Worm (Caenorhabditis elegans) whole organism, L1 larva: ENCODE measurements around the gene pkhm-2.

Experiments
- C04F5.9 ChIP-seq: sonication (generic microtip); optimal IDR thresholded peaks from 2 replicates; lab custom pipeline; 2016; ENCODE audit warnings: missing genetic modification characterization, missing compliant biosample characterization
- C16A3.4 ChIP-seq: fragments of 150-350 bp; optimal IDR thresholded peaks from 2 replicates; lab custom pipeline; 2014; ENCODE audit warnings: missing biosample characterization, missing genetic modification characterization
- C34B4.2 ChIP-seq: sonication (generic microtip); optimal IDR thresholded peaks from 2 replicates; lab custom pipeline; 2017; ENCODE audit warnings: mild to moderate bottlenecking, missing genetic modification characterization, missing compliant biosample characterization
- Y116A8C.19 ChIP-seq: sonication (generic microtip); optimal IDR thresholded peaks from 2 replicates; lab custom pipeline; 2016; ENCODE audit warnings: missing compliant biosample characterization, missing genetic modification characterization, borderline replicate concordance
- aly-2 ChIP-seq: fragments of 150-350 bp; optimal IDR thresholded peaks from 2 replicates; lab custom pipeline; 2014; ENCODE audit warnings: missing biosample characterization, missing genetic modification characterization
- ama-1 ChIP-seq: fragments of 150-350 bp; optimal IDR thresholded peaks from 2 replicates; lab custom pipeline; 2014
- blmp-1 ChIP-seq: fragments of 150-350 bp; optimal IDR thresholded peaks from 2 replicates; lab custom pipeline; 2014; ENCODE audit warnings: missing biosample characterization, missing genetic modification characterization
- ceh-8 ChIP-seq: fragments of 200-800 bp; sonication (Bioruptor generic); optimal IDR thresholded peaks from 2 replicates; lab custom pipeline; 2018; ENCODE audit warnings: mild to moderate bottlenecking, missing genetic modification characterization, moderate library complexity, missing compliant biosample characterization
- ceh-88 ChIP-seq: fragments of 200-800 bp; sonication (Bioruptor generic); IDR thresholded peaks from 2 replicates; pipeline ENCODE4 v1.3.6; 2022; ENCODE audit warnings: missing genetic modification characterization, missing compliant biosample characterization
- ceh-90 ChIP-seq: sonication (generic microtip); optimal IDR thresholded peaks from 2 replicates; lab custom pipeline; 2016; ENCODE audit warnings: missing genetic modification characterization, missing compliant biosample characterization
- ces-1 ChIP-seq: fragments of 150-350 bp; optimal IDR thresholded peaks from 2 replicates; lab custom pipeline; 2014; ENCODE audit warnings: missing biosample characterization, missing genetic modification reagents, missing genetic modification characterization
- dpl-1 ChIP-seq, 3 experiments: fragments of 150-350 bp in 2 of 3; sonication (generic microtip) in 1 of 3; optimal IDR thresholded peaks; 2 replicates each; lab custom pipeline; 2014 to 2017; ENCODE audit warnings: missing biosample characterization in 3 of 3, missing genetic modification characterization in 3 of 3, missing genetic modification reagents in 3 of 3
- dsc-1 ChIP-seq: sonication (generic microtip); optimal IDR thresholded peaks from 2 replicates; lab custom pipeline; 2016; ENCODE audit warnings: mild to moderate bottlenecking, missing genetic modification characterization, missing compliant biosample characterization
- efl-1 ChIP-seq, 4 experiments: fragments of 150-350 bp; optimal IDR thresholded peaks in 3 of 4; peaks in 1 of 4; 1 replicate in 1 of 4; 2 replicates in 3 of 4; lab custom pipeline; 2014; ENCODE audit warnings: missing biosample characterization in 2 of 4, missing genetic modification characterization in 2 of 4, missing genetic modification reagents in 2 of 4
- efl-3 ChIP-seq: fragments of 200-800 bp; sonication (Bioruptor generic); optimal IDR thresholded peaks from 2 replicates; lab custom pipeline; 2018; ENCODE audit warnings: mild to moderate bottlenecking, missing genetic modification characterization, missing compliant biosample characterization
- egl-13 ChIP-seq: sonication (generic microtip); optimal IDR thresholded peaks from 2 replicates; lab custom pipeline; 2016; ENCODE audit warnings: missing genotype, missing genetic modification reagents, missing genetic modification characterization, missing compliant biosample characterization
- ets-5 ChIP-seq: fragments of 200-800 bp; sonication (Bioruptor generic); IDR thresholded peaks from 2 replicates; pipeline ENCODE4 v1.3.6; 2022; ENCODE audit warnings: missing genetic modification characterization, missing compliant biosample characterization
- fkh-4 ChIP-seq: sonication (generic microtip); optimal IDR thresholded peaks from 2 replicates; lab custom pipeline; 2016; ENCODE audit warnings: missing compliant biosample characterization, missing genetic modification characterization, borderline replicate concordance
- fkh-8 ChIP-seq: sonication (generic microtip); optimal IDR thresholded peaks from 2 replicates; lab custom pipeline; 2016; ENCODE audit warnings: mild to moderate bottlenecking, missing genetic modification characterization, missing compliant biosample characterization
- fos-1 ChIP-seq: fragments of 150-350 bp; optimal IDR thresholded peaks from 2 replicates; lab custom pipeline; 2014; ENCODE audit warnings: missing biosample characterization, missing genetic modification characterization
- irx-1 ChIP-seq: sonication (generic microtip); optimal IDR thresholded peaks from 2 replicates; lab custom pipeline; 2016; ENCODE audit warnings: missing genetic modification characterization, missing compliant biosample characterization
- jun-1 ChIP-seq: fragments of 150-350 bp; optimal IDR thresholded peaks from 2 replicates; lab custom pipeline; 2014; ENCODE audit warnings: missing biosample characterization, missing genetic modification reagents, missing genetic modification characterization
- lin-13 ChIP-seq: fragments of 150-350 bp; optimal IDR thresholded peaks from 2 replicates; lab custom pipeline; 2014; ENCODE audit warnings: missing biosample characterization, missing genetic modification reagents, missing genetic modification characterization
- lin-14 ChIP-seq: fragments of 200-800 bp; sonication (Bioruptor generic); optimal IDR thresholded peaks from 2 replicates; lab custom pipeline; 2018; ENCODE audit warnings: mild to moderate bottlenecking, missing genetic modification characterization, moderate library complexity, missing compliant biosample characterization
- lin-15B ChIP-seq: fragments of 150-350 bp; sonication (generic microtip); optimal IDR thresholded peaks from 3 replicates; lab custom pipeline; 2014; ENCODE audit warnings: missing biosample characterization, missing genetic modification characterization
- lir-3 ChIP-seq: sonication (generic microtip); optimal IDR thresholded peaks from 2 replicates; lab custom pipeline; 2016; ENCODE audit warnings: mild to moderate bottlenecking, missing genetic modification characterization, moderate library complexity, missing compliant biosample characterization; ENCODE audit not compliant: poor library complexity
- lsy-2 ChIP-seq, 2 experiments: fragments of 150-350 bp; optimal IDR thresholded peaks; 2 replicates each; lab custom pipeline; 2014; ENCODE audit warnings: missing biosample characterization in 2 of 2, missing genetic modification characterization in 2 of 2
- mab-9 ChIP-seq: fragments of 200-800 bp; sonication (Bioruptor generic); IDR thresholded peaks from 2 replicates; pipeline ENCODE4 v1.3.6; 2022; ENCODE audit warnings: missing genetic modification reagents, missing genetic modification characterization, missing compliant biosample characterization
- mdl-1 ChIP-seq, 2 experiments: fragments of 150-350 bp; optimal IDR thresholded peaks; 2 replicates each; lab custom pipeline; 2014 to 2017; ENCODE audit warnings: missing biosample characterization in 2 of 2, missing genetic modification characterization in 2 of 2, inconsistent platforms in 1 of 2
- mef-2 ChIP-seq: fragments of 150-350 bp; optimal IDR thresholded peaks from 2 replicates; lab custom pipeline; 2014; ENCODE audit warnings: missing biosample characterization, missing genetic modification characterization
- mep-1 ChIP-seq: fragments of 150-350 bp; optimal IDR thresholded peaks from 2 replicates; lab custom pipeline; 2014; ENCODE audit warnings: missing biosample characterization, missing genetic modification characterization
- nhr-19 ChIP-seq: fragments of 200-800 bp; sonication (Bioruptor generic); conservative IDR thresholded peaks from 2 replicates; pipeline ENCODE4 v1.3.6; 2022; ENCODE audit warnings: missing genetic modification characterization, missing compliant biosample characterization
- nhr-28 ChIP-seq: fragments of 150-350 bp; optimal IDR thresholded peaks from 2 replicates; lab custom pipeline; 2014; ENCODE audit warnings: missing biosample characterization, missing genetic modification characterization
- nhr-47 ChIP-seq: sonication (generic microtip); optimal IDR thresholded peaks from 2 replicates; lab custom pipeline; 2016; ENCODE audit warnings: mild to moderate bottlenecking, missing genetic modification characterization, moderate library complexity, missing compliant biosample characterization
- nhr-71 ChIP-seq: sonication (generic microtip); optimal IDR thresholded peaks from 2 replicates; lab custom pipeline; 2016; ENCODE audit warnings: mild to moderate bottlenecking, missing genetic modification characterization, moderate library complexity, missing compliant biosample characterization
- nhr-76 ChIP-seq: sonication (generic microtip); optimal IDR thresholded peaks from 2 replicates; lab custom pipeline; 2017; ENCODE audit warnings: missing biosample characterization, missing genetic modification characterization
- nhr-77 ChIP-seq: fragments of 150-350 bp; optimal IDR thresholded peaks from 2 replicates; lab custom pipeline; 2014; ENCODE audit warnings: missing biosample characterization, missing genetic modification characterization
- nhr-84 ChIP-seq: sonication (generic microtip); optimal IDR thresholded peaks from 2 replicates; lab custom pipeline; 2017; ENCODE audit warnings: missing biosample characterization, missing genetic modification characterization
- nhr-90 ChIP-seq: sonication (generic microtip); optimal IDR thresholded peaks from 2 replicates; lab custom pipeline; 2016; ENCODE audit warnings: mild to moderate bottlenecking, missing genetic modification characterization, missing compliant biosample characterization; ENCODE audit not compliant: poor library complexity
- rnt-1 ChIP-seq: sonication (generic microtip); optimal IDR thresholded peaks from 2 replicates; lab custom pipeline; 2016; ENCODE audit warnings: mild to moderate bottlenecking, missing genetic modification characterization, moderate library complexity, missing compliant biosample characterization
- snpc-4 ChIP-seq: fragments of 150-350 bp; optimal IDR thresholded peaks from 2 replicates; lab custom pipeline; 2014; ENCODE audit warnings: missing biosample characterization, missing genetic modification characterization
- snu-23 ChIP-seq: sonication (generic microtip); optimal IDR thresholded peaks from 2 replicates; lab custom pipeline; 2016; ENCODE audit warnings: missing genetic modification characterization, missing compliant biosample characterization
- sox-4 ChIP-seq: sonication (generic microtip); optimal IDR thresholded peaks from 2 replicates; lab custom pipeline; 2016; ENCODE audit warnings: missing genetic modification characterization, missing compliant biosample characterization
- sptf-1 ChIP-seq: fragments of 150-350 bp; optimal IDR thresholded peaks from 2 replicates; lab custom pipeline; 2014; ENCODE audit warnings: missing biosample characterization, missing genetic modification characterization
- sup-37 ChIP-seq: fragments of 200-800 bp; sonication (Bioruptor generic); optimal IDR thresholded peaks from 2 replicates; lab custom pipeline; 2018; ENCODE audit warnings: mild to moderate bottlenecking, missing genetic modification characterization, missing compliant biosample characterization
- swsn-7 ChIP-seq: sonication (generic microtip); optimal IDR thresholded peaks from 2 replicates; lab custom pipeline; 2016; ENCODE audit warnings: missing genetic modification characterization, missing compliant biosample characterization
- tlp-1 ChIP-seq: fragments of 150-350 bp; optimal IDR thresholded peaks from 2 replicates; lab custom pipeline; 2014; ENCODE audit warnings: missing biosample characterization, missing genetic modification characterization
- unc-30 ChIP-seq: sonication (generic microtip); optimal IDR thresholded peaks from 2 replicates; lab custom pipeline; 2017; ENCODE audit warnings: missing biosample characterization, missing genetic modification characterization
- vab-15 ChIP-seq: sonication (generic microtip); optimal IDR thresholded peaks from 2 replicates; lab custom pipeline; 2017; ENCODE audit warnings: missing genotype, mild to moderate bottlenecking, missing genetic modification characterization, missing compliant biosample characterization
- zip-4 ChIP-seq: fragments of 200-800 bp; sonication (Bioruptor generic); optimal IDR thresholded peaks from 2 replicates; lab custom pipeline; 2018; ENCODE audit warnings: mild to moderate bottlenecking, missing genetic modification characterization, moderate library complexity, missing compliant biosample characterization
- ztf-11 ChIP-seq, 2 experiments: sonication (generic microtip); optimal IDR thresholded peaks; 2 replicates each; lab custom pipeline; 2016 to 2017; ENCODE audit warnings: missing genetic modification characterization in 2 of 2, missing biosample characterization in 1 of 2, missing compliant biosample characterization in 1 of 2
- ztf-4 ChIP-seq: fragments of 150-350 bp; optimal IDR thresholded peaks from 2 replicates; lab custom pipeline; 2014; ENCODE audit warnings: missing biosample characterization, missing genetic modification characterization

Gene pkhm-2

DNA sequence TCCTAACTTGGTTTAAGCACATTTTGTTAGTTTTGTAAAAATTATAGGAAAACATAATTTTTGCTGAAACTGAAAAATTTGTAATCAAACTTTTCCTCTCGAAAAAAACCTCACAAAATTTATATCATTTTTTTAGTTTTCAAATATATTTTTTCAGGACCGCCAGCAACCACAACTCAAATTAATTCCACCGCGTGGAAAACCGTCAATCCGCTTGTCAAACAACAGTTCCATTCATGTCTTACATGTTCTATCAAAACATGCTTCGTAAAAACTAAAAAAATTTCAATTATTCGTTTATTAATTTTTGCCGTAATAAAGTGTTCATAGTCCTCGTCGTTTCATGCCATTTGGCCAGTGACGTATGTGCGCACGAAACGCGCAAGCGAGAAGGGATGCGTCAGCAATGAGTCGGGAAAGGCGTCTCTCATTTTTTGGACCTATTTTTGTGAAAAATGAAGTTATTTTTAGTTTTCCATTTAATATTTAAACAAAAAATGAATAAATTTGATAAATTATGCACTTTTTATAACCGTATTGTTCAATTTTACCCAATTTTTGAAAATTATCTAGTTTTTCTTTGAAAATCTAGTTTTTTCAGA is 7.9 kb downstream of the pkhm-2 start, which contains the start of gene ucr-2.2 (continued):
- TF ChIP-seq efl-1 (optimal IDR thresholded peaks at IDR 0.05; lab: Kevin White, UChicago) (peak; percentile 67 to 71), efl-1 (GFP tag; optimal IDR thresholded peaks at IDR 0.05 in 1 of 2; lab: Kevin White, UChicago) (peak; percentile 64 to 97), efl-3 (GFP tag; lab: Kevin White, UChicago) (no peak), nhr-28 (tag; lab: Kevin White, UChicago) (no peak), tlp-1 (tag; lab: Kevin White, UChicago) (no peak), dsc-1 (tag; lab: Kevin White, UChicago) (peak; percentile 88), ets-5 (GFP tag; lab: Robert Waterston, UW) (no peak), vab-15 (tag; lab: Kevin White, UChicago) (no peak), unc-30 (no peak), nhr-71 (tag; lab: Kevin White, UChicago) (peak; percentile 91), irx-1 (peak; percentile 81), jun-1 (tag; lab: Kevin White, UChicago) (peak; percentile 19), sptf-1 (tag; lab: Kevin White, UChicago) (no peak), egl-13 (tag; lab: Kevin White, UChicago) (peak; percentile 78), lin-14 (GFP tag; lab: Kevin White, UChicago) (peak; percentile 94), ceh-8 (GFP tag; lab: Kevin White, UChicago) (peak; percentile 43), fos-1 (tag; lab: Kevin White, UChicago) (peak; percentile 64), aly-2 (tag; lab: Kevin White, UChicago) (no peak), mef-2 (tag; lab: Kevin White, UChicago) (peak; percentile 72), nhr-19 (GFP tag; lab: Robert Waterston, UW) (peak; percentile 87), fkh-8 (tag; lab: Kevin White, UChicago) (peak; percentile 87), fkh-4 (tag; lab: Kevin White, UChicago) (no peak), ces-1 (no peak), ztf-4 (tag; lab: Kevin White, UChicago) (peak; percentile 64), ztf-11 (tag; optimal IDR thresholded peaks at IDR 0.05; lab: Kevin White, UChicago) (peak in 1 of 2 experiments; percentile 66), lir-3 (tag; lab: Kevin White, UChicago) (no peak), swsn-7 (tag; lab: Kevin White, UChicago) (peak; percentile 86), C04F5.9 (peak; percentile 56), ceh-90 (no peak), C16A3.4 (peak; percentile 91), Y116A8C.19 (tag; lab: Kevin White, UChicago) (no peak), lsy-2 (tag; optimal IDR thresholded peaks at IDR 0.05; lab: Kevin White, UChicago) (peak; percentile 86 to 88), lin-15B (tag; lab: Kevin White, UChicago) (peak; percentile 11), lin-13 (GFP tag; lab: Kevin White, UChicago) (peak; percentile 64), nhr-77 (tag; lab: Kevin White, UChicago) (peak; percentile 57), dpl-1 (GFP tag; optimal IDR thresholded peaks at IDR 0.05; lab: Kevin White, UChicago) (peak; percentile 62 to 80 (median 79)), nhr-84 (tag; lab: Kevin White, UChicago) (no peak), mab-9 (GFP tag; lab: Robert Waterston, UW) (peak; percentile 54; the same call in 1 of the 2 replicates), mdl-1 (tag; optimal IDR thresholded peaks at IDR 0.05; lab: Kevin White, UChicago) (peak in 1 of 2 experiments; percentile 72), snu-23 (peak; percentile 91), ama-1 (lab: Kevin White, UChicago) (peak; percentile 4), blmp-1 (tag; lab: Kevin White, UChicago) (peak; percentile 76), mep-1 (tag; lab: Kevin White, UChicago) (peak; percentile 96), nhr-47 (tag; lab: Kevin White, UChicago) (peak; percentile 88), ceh-88 (peak; percentile 69), sox-4 (tag; lab: Kevin White, UChicago) (peak; percentile 27), nhr-76 (no peak), nhr-90 (tag; lab: Kevin White, UChicago) (peak; percentile 87), sup-37 (GFP tag; lab: Kevin White, UChicago) (peak; percentile 77), rnt-1 (peak; percentile 91), zip-4 (GFP tag; lab: Kevin White, UChicago) (peak; percentile 65), snpc-4 (peak; percentile 72), C34B4.2 (tag; lab: Kevin White, UChicago) (no peak)
